Worm (Caenorhabditis elegans) whole organism, L2 larva: ENCODE data around the gene pals-33.

Experiments
- ama-1 ChIP-seq: fragments of 150-350 bp; optimal IDR thresholded peaks from 2 replicates; lab custom pipeline; 2018; ENCODE audit warnings: inconsistent platforms
- blmp-1 ChIP-seq: sonication (generic microtip); optimal IDR thresholded peaks from 2 replicates; lab custom pipeline; 2017; ENCODE audit warnings: missing genetic modification characterization, mild to moderate bottlenecking, missing compliant biosample characterization, antibody characterized with exemption, moderate library complexity; ENCODE audit not compliant: insufficient read depth
- ceh-82 ChIP-seq: fragments of 150-350 bp; optimal IDR thresholded peaks from 2 replicates; lab custom pipeline; 2014; ENCODE audit warnings: missing biosample characterization, missing genetic modification characterization
- elt-1 ChIP-seq: fragments of 150-350 bp; optimal IDR thresholded peaks from 2 replicates; lab custom pipeline; 2014; ENCODE audit warnings: missing biosample characterization, missing genetic modification characterization
- lsy-2 ChIP-seq, 2 experiments: fragments of 150-350 bp in 1 of 2; sonication (generic microtip) in 1 of 2; optimal IDR thresholded peaks; 2 replicates each; lab custom pipeline; 2014 to 2017; ENCODE audit warnings: missing biosample characterization in 2 of 2, missing genetic modification characterization in 2 of 2
- nhr-237 ChIP-seq: fragments of 150-350 bp; optimal IDR thresholded peaks from 2 replicates; lab custom pipeline; 2014; ENCODE audit warnings: missing biosample characterization, missing genetic modification characterization
- ztf-11 ChIP-seq: sonication (generic microtip); optimal IDR thresholded peaks from 2 replicates; lab custom pipeline; 2017; ENCODE audit warnings: missing biosample characterization, missing genetic modification characterization

- TF ChIP-seq lsy-2 (tag; optimal IDR thresholded peaks at IDR 0.05; lab: Kevin White, UChicago) (no peak), elt-1 (tag; lab: Kevin White, UChicago) (no peak), nhr-237 (tag; lab: Kevin White, UChicago) (no peak), ama-1 (no peak), ceh-82 (tag; lab: Kevin White, UChicago) (no peak), blmp-1 (tag; lab: Kevin White, UChicago) (no peak), ztf-11 (tag; lab: Kevin White, UChicago) (no peak)
Observed at ce11 chrV:3712955-3713354, 39.8 kb downstream of the pals-33 start.
